Fruit fly (Drosophila melanogaster) whole organism, pupa: ENCODE results near the gene Syx1A.

Source experiments
- CG10348 ChIP-seq: fragments of 200-800 bp; sonication (Bioruptor generic); IDR thresholded peaks from 2 replicates; pipeline ENCODE4 v1.3.6; 2022; ENCODE audit warnings: missing biosample characterization, missing genetic modification characterization
- CG12605 ChIP-seq: fragments of 200-800 bp; sonication (Bioruptor generic); IDR thresholded peaks from 2 replicates; pipeline ENCODE4 v1.3.6; 2022; ENCODE audit warnings: missing biosample characterization, missing genetic modification characterization
- CG13204 ChIP-seq: fragments of 200-800 bp; sonication (Bioruptor generic); optimal IDR thresholded peaks from 2 replicates; lab custom pipeline; 2018; ENCODE audit warnings: missing biosample characterization, mild to moderate bottlenecking, missing genetic modification characterization, moderate library complexity
- CG14655 ChIP-seq: fragments of 200-800 bp; sonication (Bioruptor generic); optimal IDR thresholded peaks from 3 replicates; lab custom pipeline; 2017; ENCODE audit warnings: mild to moderate bottlenecking, missing biosample characterization, missing genetic modification reagents, missing genetic modification characterization
- CG15710 ChIP-seq: fragments of 200-800 bp; sonication (Bioruptor generic); optimal IDR thresholded peaks from 2 replicates; lab custom pipeline; 2018; ENCODE audit warnings: missing biosample characterization, mild to moderate bottlenecking, missing genetic modification characterization, moderate library complexity
- CG17806 ChIP-seq: fragments of 200-800 bp; sonication (Bioruptor generic); optimal IDR thresholded peaks from 2 replicates; lab custom pipeline; 2018; ENCODE audit warnings: missing biosample characterization, mild to moderate bottlenecking, missing genetic modification characterization, moderate library complexity
- CG32121 ChIP-seq: fragments of 200-800 bp; sonication (Bioruptor generic); IDR thresholded peaks from 2 replicates; pipeline ENCODE4 v1.3.6; 2022; ENCODE audit warnings: missing biosample characterization, missing genetic modification characterization
- CG34367 ChIP-seq: fragments of 200-800 bp; sonication (Bioruptor generic); optimal IDR thresholded peaks from 2 replicates; lab custom pipeline; 2018; ENCODE audit warnings: missing biosample characterization, mild to moderate bottlenecking, missing genetic modification characterization
- CG4496 ChIP-seq: fragments of 200-800 bp; sonication (Bioruptor generic); IDR thresholded peaks from 3 replicates; pipeline ENCODE4 v1.3.6; 2022; ENCODE audit warnings: missing biosample characterization, missing genetic modification characterization
- CG8159 ChIP-seq: fragments of 200-800 bp; sonication (Bioruptor generic); optimal IDR thresholded peaks from 3 replicates; lab custom pipeline; 2018; ENCODE audit warnings: missing biosample characterization, mild to moderate bottlenecking, missing genetic modification characterization, moderate library complexity
- CG8301 ChIP-seq: fragments of 200-800 bp; sonication (Bioruptor generic); optimal IDR thresholded peaks from 2 replicates; lab custom pipeline; 2018; ENCODE audit warnings: missing biosample characterization, mild to moderate bottlenecking, missing genetic modification characterization
- CG9948 ChIP-seq: fragments of 200-800 bp; sonication (Bioruptor generic); optimal IDR thresholded peaks from 2 replicates; lab custom pipeline; 2018; ENCODE audit warnings: missing biosample characterization, mild to moderate bottlenecking, missing genetic modification characterization, moderate library complexity
- D1 ChIP-seq: fragments of 200-800 bp; sonication (Bioruptor generic); optimal IDR thresholded peaks from 2 replicates; lab custom pipeline; 2018; ENCODE audit warnings: missing biosample characterization, mild to moderate bottlenecking, missing genetic modification characterization, moderate library complexity
- EcR ChIP-seq: fragments of 200-800 bp; sonication (Bioruptor generic); optimal IDR thresholded peaks from 3 replicates; lab custom pipeline; 2019; ENCODE audit warnings: missing biosample characterization, missing genetic modification characterization, mild to moderate bottlenecking, moderate library complexity, missing genetic modification reagents
- Ets98B ChIP-seq: fragments of 200-800 bp; sonication (Bioruptor generic); IDR thresholded peaks from 2 replicates; pipeline ENCODE4 v1.3.6; 2022; ENCODE audit warnings: missing biosample characterization, missing genetic modification characterization
- Pif1A ChIP-seq: fragments of 200-800 bp; sonication (Bioruptor generic); optimal IDR thresholded peaks from 3 replicates; lab custom pipeline; 2016; ENCODE audit warnings: missing biosample characterization, missing genetic modification characterization
- Pif1B ChIP-seq: fragments of 200-800 bp; sonication (Bioruptor generic); optimal IDR thresholded peaks from 3 replicates; lab custom pipeline; 2016; ENCODE audit warnings: missing biosample characterization, missing genetic modification characterization
- Snoo ChIP-seq: fragments of 200-800 bp; sonication (Bioruptor generic); optimal IDR thresholded peaks from 3 replicates; lab custom pipeline; 2017; ENCODE audit warnings: missing biosample characterization, mild to moderate bottlenecking, missing genetic modification characterization, inconsistent platforms
- fd96Ca ChIP-seq: fragments of 200-800 bp; sonication (Bioruptor generic); IDR thresholded peaks from 3 replicates; pipeline ENCODE4 v1.3.6; 2022; ENCODE audit warnings: missing biosample characterization, missing genetic modification characterization
- gl ChIP-seq: fragments of 200-800 bp; sonication (Bioruptor generic); optimal IDR thresholded peaks from 2 replicates; lab custom pipeline; 2018; ENCODE audit warnings: missing biosample characterization, mild to moderate bottlenecking, missing genetic modification characterization
- rn ChIP-seq: fragments of 200-800 bp; sonication (Bioruptor generic); IDR thresholded peaks from 2 replicates; pipeline ENCODE4 v1.3.6; 2022; ENCODE audit warnings: missing biosample characterization, missing genetic modification characterization

The Syx1A gene

dm6 chr3R:24116180-24116579, 10.6 kb upstream of the Syx1A start, which contains the start of gene CG13607:
Gene CG13607 (minus strand): TSS chr3R:24116322.
- TF ChIP-seq Pif1A (GFP tag; lab: Kevin White, UChicago) (no peak), CG34367 (tag; lab: Kevin White, UChicago) (no peak), CG14655 (GFP tag; lab: Kevin White, UChicago) (peak; percentile 12)

- TF ChIP-seq Pif1A (GFP tag; lab: Kevin White, UChicago), result no peak
- no peak for TF ChIP-seq CG4496 (GFP tag; lab: Robert Waterston, UW)
- TF ChIP-seq rn (GFP tag; lab: Robert Waterston, UW), result no peak
- no peak for TF ChIP-seq Pif1B (GFP tag; lab: Kevin White, UChicago)
- no peak for TF ChIP-seq CG15710 (tag; lab: Kevin White, UChicago)
- TF ChIP-seq EcR, result no peak
- TF ChIP-seq CG12605, result no peak
- no peak for TF ChIP-seq CG34367 (tag; lab: Kevin White, UChicago)
- TF ChIP-seq CG8159 (tag; lab: Kevin White, UChicago), result no peak
- TF ChIP-seq fd96Ca (GFP tag; lab: Robert Waterston, UW), result no peak
- no peak for TF ChIP-seq CG17806 (tag; lab: Kevin White, UChicago)
- TF ChIP-seq CG9948, result no peak
- no peak for TF ChIP-seq D1 (tag; lab: Kevin White, UChicago)
- TF ChIP-seq Ets98B (GFP tag; lab: Robert Waterston, UW), result no peak
- TF ChIP-seq gl, result no peak
- TF ChIP-seq CG10348 (GFP tag; lab: Robert Waterston, UW), result no peak
- TF ChIP-seq CG8301 (tag; lab: Kevin White, UChicago), result no peak
Observed at dm6 chr3R:24113070-24113385, 7.5 kb upstream of the Syx1A start, which contains the start of gene Root. Gene Root (plus strand): TSS chr3R:24113286.

dm6 chr3R:24112320-24113069, 6.9 kb upstream of the Syx1A start, which contains the start of gene CG13605:
Gene CG13605 (minus strand): TSS chr3R:24112389.
- TF ChIP-seq rn (GFP tag; lab: Robert Waterston, UW) (no peak), CG32121 (GFP tag; lab: Robert Waterston, UW) (peak; percentile 77), CG10348 (GFP tag; lab: Robert Waterston, UW) (no peak), Ets98B (GFP tag; lab: Robert Waterston, UW) (peak; percentile 82), CG9948 (peak; percentile 24), CG14655 (GFP tag; lab: Kevin White, UChicago) (peak; percentile 61), CG8159 (tag; lab: Kevin White, UChicago) (peak; percentile 51), Pif1B (GFP tag; lab: Kevin White, UChicago) (peak; percentile 79), CG34367 (tag; lab: Kevin White, UChicago) (peak; percentile 25), CG4496 (GFP tag; lab: Robert Waterston, UW) (peak; percentile 86), CG12605 (peak; percentile 37; the same call in 1 of the 2 replicates), CG15710 (tag; lab: Kevin White, UChicago) (peak; percentile 39), fd96Ca (GFP tag; lab: Robert Waterston, UW) (peak; percentile 66), CG8301 (tag; lab: Kevin White, UChicago) (peak; percentile 51), D1 (tag; lab: Kevin White, UChicago) (no peak), Snoo (peak; percentile 69), Pif1A (GFP tag; lab: Kevin White, UChicago) (peak; percentile 62), gl (no peak), CG17806 (tag; lab: Kevin White, UChicago) (peak; percentile 54)

dm6 chr3R:24108902-24109389, 3.4 kb upstream of the Syx1A start, which contains the start of the genes eIF4EHP and CG18428:
Gene eIF4EHP (minus strand): TSS chr3R:24108960.
Gene CG18428 (plus strand): TSS chr3R:24109336.
- peak; percentile 100 for TF ChIP-seq CG15710 (tag; lab: Kevin White, UChicago)
- no peak for TF ChIP-seq CG32121 (GFP tag; lab: Robert Waterston, UW)
- peak; percentile 100 for TF ChIP-seq CG8159 (tag; lab: Kevin White, UChicago)
- peak; percentile 100 for TF ChIP-seq CG17806 (tag; lab: Kevin White, UChicago)
- peak; percentile 98 for TF ChIP-seq CG13204 (GFP tag; lab: Kevin White, UChicago)
- no peak for TF ChIP-seq Ets98B (GFP tag; lab: Robert Waterston, UW)
- TF ChIP-seq Pif1B (GFP tag; lab: Kevin White, UChicago), result peak; percentile 90
- TF ChIP-seq D1 (tag; lab: Kevin White, UChicago), result peak; percentile 100
- peak; percentile 100 for TF ChIP-seq CG14655 (GFP tag; lab: Kevin White, UChicago)
- TF ChIP-seq CG4496 (GFP tag; lab: Robert Waterston, UW), result no peak
- peak; percentile 97 for TF ChIP-seq Pif1A (GFP tag; lab: Kevin White, UChicago)
- TF ChIP-seq CG8301 (tag; lab: Kevin White, UChicago), result peak; percentile 100
- peak; percentile 94 for TF ChIP-seq gl
- TF ChIP-seq rn (GFP tag; lab: Robert Waterston, UW), result no peak
- peak; percentile 99 for TF ChIP-seq CG34367 (tag; lab: Kevin White, UChicago)
- TF ChIP-seq Snoo, result peak; percentile 99
- no peak for TF ChIP-seq CG10348 (GFP tag; lab: Robert Waterston, UW)
- no peak; the same call in 1 of the 2 replicates for TF ChIP-seq CG12605
- TF ChIP-seq EcR, result peak; percentile 78
- peak; percentile 100 for TF ChIP-seq CG9948
- 0 out of 3 replicates have a peak, but pooled peaks have one; percentile 93 for TF ChIP-seq fd96Ca (GFP tag; lab: Robert Waterston, UW)

dm6 chr3R:24106879-24107441, 1.4 kb upstream of the Syx1A start, which contains the start of gene CG10694:
Gene CG10694 (plus strand): TSS chr3R:24107391.
- TF ChIP-seq D1 (tag; lab: Kevin White, UChicago) (no peak), fd96Ca (GFP tag; lab: Robert Waterston, UW) (no peak), gl (no peak), CG10348 (GFP tag; lab: Robert Waterston, UW) (no peak), Pif1B (GFP tag; lab: Kevin White, UChicago) (no peak), CG8159 (tag; lab: Kevin White, UChicago) (no peak), CG8301 (tag; lab: Kevin White, UChicago) (no peak), CG15710 (tag; lab: Kevin White, UChicago) (no peak), Pif1A (GFP tag; lab: Kevin White, UChicago) (no peak), CG13204 (GFP tag; lab: Kevin White, UChicago) (no peak), CG12605 (no peak), CG14655 (GFP tag; lab: Kevin White, UChicago) (no peak), Ets98B (GFP tag; lab: Robert Waterston, UW) (no peak), EcR (no peak)
- TF ChIP-seq, all 21 proteins: peak for 0
